Worm (Caenorhabditis elegans) whole organism, late embryonic: ENCODE measurements around the gene F25B5.6.

Experiments
- K02D7.2 ChIP-seq: sonication (generic microtip); optimal IDR thresholded peaks from 2 replicates; lab custom pipeline; 2017; ENCODE audit warnings: mild to moderate bottlenecking, missing genetic modification characterization, missing compliant biosample characterization
- ama-1 ChIP-seq: fragments of 150-350 bp; optimal IDR thresholded peaks from 2 replicates; lab custom pipeline; 2014
- ceh-6 ChIP-seq: fragments of 200-800 bp; sonication (Bioruptor generic); optimal IDR thresholded peaks from 2 replicates; lab custom pipeline; 2018; ENCODE audit warnings: mild to moderate bottlenecking, missing genetic modification characterization, missing compliant biosample characterization
- che-1 ChIP-seq: sonication (generic microtip); optimal IDR thresholded peaks from 2 replicates; lab custom pipeline; 2016; ENCODE audit warnings: mild to moderate bottlenecking, missing genetic modification characterization, missing compliant biosample characterization
- elt-2 ChIP-seq: sonication (generic microtip); optimal IDR thresholded peaks from 2 replicates; lab custom pipeline; 2016; ENCODE audit warnings: missing genetic modification reagents, missing genetic modification characterization, missing compliant biosample characterization
- fkh-6 ChIP-seq: sonication (generic microtip); optimal IDR thresholded peaks from 2 replicates; lab custom pipeline; 2016; ENCODE audit warnings: missing genetic modification characterization, missing compliant biosample characterization
- hlh-30 ChIP-seq: sonication (generic microtip); optimal IDR thresholded peaks from 2 replicates; lab custom pipeline; 2017; ENCODE audit warnings: antibody characterized with exemption, missing genetic modification characterization, missing compliant biosample characterization; ENCODE audit not compliant: insufficient read depth
- nfya-1 ChIP-seq: sonication (generic microtip); optimal IDR thresholded peaks from 2 replicates; lab custom pipeline; 2017; ENCODE audit warnings: missing genetic modification characterization, mild to moderate bottlenecking, missing compliant biosample characterization, antibody characterized with exemption, moderate library complexity
- nhr-11 ChIP-seq: fragments of 150-350 bp; optimal IDR thresholded peaks from 2 replicates; lab custom pipeline; 2014; ENCODE audit warnings: missing biosample characterization, missing genetic modification characterization
- unc-86 ChIP-seq: sonication (generic microtip); optimal IDR thresholded peaks from 2 replicates; lab custom pipeline; 2016; ENCODE audit warnings: missing genetic modification characterization, missing compliant biosample characterization

DNA sequence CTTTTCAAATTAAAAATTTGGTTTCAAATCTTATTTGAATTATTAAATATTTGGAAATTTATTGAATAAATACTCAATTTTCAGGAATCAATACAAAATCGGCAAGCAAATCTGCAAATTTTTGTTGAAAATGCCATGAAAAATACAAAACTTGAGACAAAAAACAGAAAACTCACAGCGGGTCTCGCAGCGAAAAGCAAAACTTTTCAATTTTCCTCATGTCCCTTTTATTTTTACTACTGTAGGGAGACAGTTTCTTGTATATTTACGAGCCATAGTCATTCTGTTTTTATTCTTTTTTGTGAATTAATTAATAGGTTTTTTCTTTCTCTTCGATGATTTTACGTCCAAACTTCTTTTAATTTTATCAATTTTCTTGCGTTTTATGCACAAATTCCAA, 39.9 kb upstream of the F25B5.6 start:
- TF ChIP-seq nhr-11 (tag; lab: Kevin White, UChicago) = no peak
- TF ChIP-seq fkh-6 (tag; lab: Kevin White, UChicago) = no peak
- TF ChIP-seq ceh-6 (GFP tag; lab: Kevin White, UChicago) = no peak
- TF ChIP-seq K02D7.2 = no peak
- no peak for TF ChIP-seq ama-1
- TF ChIP-seq nfya-1 = no peak
- TF ChIP-seq unc-86 (tag; lab: Kevin White, UChicago) = no peak
- no peak for TF ChIP-seq elt-2 (tag; lab: Kevin White, UChicago)
- TF ChIP-seq che-1 (tag; lab: Kevin White, UChicago) = no peak
- TF ChIP-seq hlh-30 (tag; lab: Kevin White, UChicago) = no peak
